Fruit fly (Drosophila melanogaster): ENCODE results near the gene fwe.

dm6 chr3L:15837209-15837608, 21.0 kb upstream of the fwe start, which contains the start of gene CG15715:
- TF ChIP-seq psq (optimal IDR thresholded peaks at IDR 0.05) (no peak), insv (optimal IDR thresholded peaks at IDR 0.05) (no peak), h (optimal IDR thresholded peaks at IDR 0.05) (no peak), Sin3A (optimal IDR thresholded peaks at IDR 0.05) (no peak), ttk (optimal IDR thresholded peaks at IDR 0.05) (no peak), Myc (optimal IDR thresholded peaks at IDR 0.05) (no peak)
